Fruit fly (Drosophila melanogaster) whole organism, embryonic: ENCODE data around the gene CG42393.

ENCODE experiments used
- Awh ChIP-seq: fragments of 200-800 bp; sonication (Bioruptor generic); IDR thresholded peaks from 2 replicates; pipeline ENCODE4, ENCODE4 v1.3.6; 2022; ENCODE audit warnings: missing biosample characterization, missing genetic modification characterization
- Blimp-1 ChIP-seq: fragments of 200-800 bp; sonication (Bioruptor generic); optimal IDR thresholded peaks from 3 replicates; lab custom pipeline; 2018; ENCODE audit warnings: missing biosample characterization, missing genetic modification characterization, mild to moderate bottlenecking, moderate library complexity, missing genetic modification reagents
- CG10462 ChIP-seq: fragments of 200-800 bp; sonication (Bioruptor generic); optimal IDR thresholded peaks from 2 replicates; lab custom pipeline; 2016; ENCODE audit warnings: missing biosample characterization, missing genetic modification characterization
- CG10543 ChIP-seq: fragments of 200-800 bp; sonication (Bioruptor generic); optimal IDR thresholded peaks from 3 replicates; lab custom pipeline; 2017; ENCODE audit warnings: missing biosample characterization, mild to moderate bottlenecking, missing genetic modification characterization, moderate library complexity
- CG10979 ChIP-seq: fragments of 200-800 bp; sonication (Bioruptor generic); optimal IDR thresholded peaks from 2 replicates; lab custom pipeline; 2018; ENCODE audit warnings: missing biosample characterization, mild to moderate bottlenecking, missing genetic modification characterization, moderate library complexity
- CG11723 ChIP-seq: fragments of 200-800 bp; sonication (Bioruptor generic); optimal IDR thresholded peaks from 2 replicates; lab custom pipeline; 2017; ENCODE audit warnings: missing biosample characterization, mild to moderate bottlenecking, missing genetic modification characterization
- CG16863 ChIP-seq: fragments of 200-800 bp; sonication (Bioruptor generic); optimal IDR thresholded peaks from 3 replicates; lab custom pipeline; 2016; ENCODE audit warnings: missing biosample characterization, missing genetic modification characterization
- CG17359 ChIP-seq: fragments of 200-800 bp; sonication (Bioruptor generic); optimal IDR thresholded peaks from 3 replicates; lab custom pipeline; 2018; ENCODE audit warnings: missing biosample characterization, mild to moderate bottlenecking, missing genetic modification characterization, moderate library complexity
- CG18011 ChIP-seq: fragments of 200-800 bp; sonication (Bioruptor generic); optimal IDR thresholded peaks from 2 replicates; lab custom pipeline; 2017; ENCODE audit warnings: missing biosample characterization, missing genetic modification characterization, mild to moderate bottlenecking, moderate library complexity, missing genotype
- CG3065 ChIP-seq: fragments of 200-800 bp; sonication (Bioruptor generic); optimal IDR thresholded peaks from 2 replicates; lab custom pipeline; 2016; ENCODE audit warnings: missing biosample characterization, missing genetic modification characterization
- CG3281 ChIP-seq: fragments of 200-800 bp; sonication (Bioruptor generic); optimal IDR thresholded peaks from 3 replicates; lab custom pipeline; 2017; ENCODE audit warnings: missing biosample characterization, mild to moderate bottlenecking, missing genetic modification characterization
- CG4730 ChIP-seq: fragments of 200-800 bp; sonication (Bioruptor generic); IDR thresholded peaks from 2 replicates; pipeline ENCODE4 v1.3.6; 2022; ENCODE audit warnings: missing biosample characterization, missing genetic modification characterization
- CG4820 ChIP-seq: fragments of 200-800 bp; sonication (Bioruptor generic); optimal IDR thresholded peaks from 3 replicates; lab custom pipeline; 2016; ENCODE audit warnings: missing biosample characterization, missing genetic modification characterization
- CG6175 ChIP-seq: fragments of 200-800 bp; sonication (Bioruptor generic); IDR thresholded peaks from 3 replicates; pipeline ENCODE4 v1.3.6; 2022; ENCODE audit warnings: missing biosample characterization, missing genetic modification characterization
- CG6765 ChIP-seq: fragments of 200-800 bp; sonication (Bioruptor generic); optimal IDR thresholded peaks from 3 replicates; lab custom pipeline; 2017; ENCODE audit warnings: missing biosample characterization, mild to moderate bottlenecking, missing genetic modification characterization
- CG8944 ChIP-seq: fragments of 200-800 bp; sonication (Bioruptor generic); optimal IDR thresholded peaks from 3 replicates; lab custom pipeline; 2016; ENCODE audit warnings: missing biosample characterization, missing genetic modification characterization
- CG9876 ChIP-seq: fragments of 200-800 bp; sonication (Bioruptor generic); optimal IDR thresholded peaks from 2 replicates; lab custom pipeline; 2016; ENCODE audit warnings: missing biosample characterization, missing genetic modification characterization
- D19A ChIP-seq: fragments of 200-800 bp; optimal IDR thresholded peaks from 3 replicates; lab custom pipeline; 2019; ENCODE audit warnings: missing biosample characterization, mild to moderate bottlenecking, missing genetic modification characterization, moderate library complexity
- Fer3 ChIP-seq: fragments of 200-800 bp; sonication (Bioruptor generic); optimal IDR thresholded peaks from 2 replicates; lab custom pipeline; 2018; ENCODE audit warnings: missing biosample characterization, mild to moderate bottlenecking, missing genetic modification characterization, moderate library complexity
- H2.0 ChIP-seq: fragments of 200-800 bp; sonication (Bioruptor generic); IDR thresholded peaks from 2 replicates; pipeline ENCODE4 v1.3.6; 2022; ENCODE audit warnings: missing biosample characterization, missing genetic modification characterization
- Hmx ChIP-seq: fragments of 200-800 bp; sonication (Bioruptor generic); optimal IDR thresholded peaks from 2 replicates; lab custom pipeline; 2016; ENCODE audit warnings: missing biosample characterization, missing genetic modification characterization
- Mes4 ChIP-seq: fragments of 200-800 bp; sonication (Bioruptor generic); optimal IDR thresholded peaks from 2 replicates; lab custom pipeline; 2016; ENCODE audit warnings: missing biosample characterization, missing genetic modification characterization
- Nf-YA ChIP-seq: fragments of 200-800 bp; sonication (Bioruptor generic); IDR thresholded peaks from 2 replicates; pipeline ENCODE4 v1.3.6; 2022; ENCODE audit warnings: missing biosample characterization, missing genetic modification characterization
- Oli ChIP-seq: fragments of 200-800 bp; sonication (Bioruptor generic); optimal IDR thresholded peaks from 2 replicates; lab custom pipeline; 2018; ENCODE audit warnings: missing biosample characterization, mild to moderate bottlenecking, missing genetic modification characterization, moderate library complexity
- PHDP ChIP-seq: fragments of 200-800 bp; sonication (Bioruptor generic); optimal IDR thresholded peaks from 3 replicates; lab custom pipeline; 2018; ENCODE audit warnings: missing biosample characterization, mild to moderate bottlenecking, missing genetic modification characterization, moderate library complexity
- YL-1 ChIP-seq: fragments of 200-800 bp; sonication (Bioruptor generic); optimal IDR thresholded peaks from 3 replicates; lab custom pipeline; 2017; ENCODE audit warnings: missing biosample characterization, mild to moderate bottlenecking, missing genetic modification characterization
- amos ChIP-seq: fragments of 200-800 bp; sonication (Bioruptor generic); IDR thresholded peaks from 2 replicates; pipeline ENCODE4 v1.3.6; 2022; ENCODE audit warnings: missing biosample characterization, missing genetic modification characterization; ENCODE audit not compliant: partially characterized antibody
- ase ChIP-seq: fragments of 200-800 bp; sonication (Bioruptor generic); IDR thresholded peaks from 3 replicates; pipeline ENCODE4 v1.3.6; 2022; ENCODE audit warnings: missing biosample characterization, missing genetic modification characterization
- ash1 ChIP-seq: fragments of 200-800 bp; sonication (Bioruptor generic); optimal IDR thresholded peaks from 2 replicates; lab custom pipeline; 2018; ENCODE audit warnings: missing biosample characterization, mild to moderate bottlenecking, missing genetic modification characterization
- bcd ChIP-seq: fragments of 200-800 bp; sonication (Bioruptor generic); optimal IDR thresholded peaks from 2 replicates; lab custom pipeline; 2017; ENCODE audit warnings: missing biosample characterization, mild to moderate bottlenecking, missing genetic modification characterization
- chinmo ChIP-seq: fragments of 200-800 bp; sonication (Bioruptor generic); IDR thresholded peaks from 4 replicates; pipeline ENCODE4 v1.3.6; 2022; ENCODE audit warnings: missing biosample characterization, missing genetic modification characterization; ENCODE audit not compliant: partially characterized antibody
- chm ChIP-seq: fragments of 200-800 bp; sonication (Bioruptor generic); IDR thresholded peaks from 2 replicates; pipeline ENCODE4 v1.3.6; 2022; ENCODE audit warnings: missing biosample characterization, missing genetic modification characterization
- chn ChIP-seq: fragments of 200-800 bp; sonication (Bioruptor generic); optimal IDR thresholded peaks from 2 replicates; lab custom pipeline; 2016; ENCODE audit warnings: missing biosample characterization, missing genetic modification characterization
- fd64A ChIP-seq: fragments of 200-800 bp; sonication (Bioruptor generic); optimal IDR thresholded peaks from 3 replicates; lab custom pipeline; 2018; ENCODE audit warnings: missing biosample characterization, mild to moderate bottlenecking, missing genetic modification characterization
- gcm ChIP-seq: fragments of 200-800 bp; sonication (Bioruptor generic); optimal IDR thresholded peaks from 2 replicates; lab custom pipeline; 2019; ENCODE audit warnings: missing biosample characterization, mild to moderate bottlenecking, missing genetic modification characterization, moderate library complexity
- gfzf ChIP-seq: fragments of 200-800 bp; sonication (Bioruptor generic); optimal IDR thresholded peaks from 2 replicates; lab custom pipeline; 2016; ENCODE audit warnings: missing biosample characterization, mild to moderate bottlenecking, missing genetic modification characterization, moderate library complexity
- grn ChIP-seq: fragments of 200-800 bp; sonication (Bioruptor generic); optimal IDR thresholded peaks from 3 replicates; lab custom pipeline; 2017; ENCODE audit warnings: missing biosample characterization, missing genetic modification characterization
- klu ChIP-seq: fragments of 200-800 bp; sonication (Bioruptor generic); IDR thresholded peaks from 2 replicates; pipeline ENCODE4 v1.3.6; 2022; ENCODE audit warnings: missing biosample characterization, missing genetic modification characterization
- lbe ChIP-seq: fragments of 200-800 bp; sonication (Bioruptor generic); optimal IDR thresholded peaks from 2 replicates; lab custom pipeline; 2016; ENCODE audit warnings: missing biosample characterization, mild to moderate bottlenecking, missing genetic modification characterization
- oc ChIP-seq: fragments of 200-800 bp; sonication (Bioruptor generic); optimal IDR thresholded peaks from 2 replicates; lab custom pipeline; 2018; ENCODE audit warnings: missing biosample characterization, mild to moderate bottlenecking, missing genetic modification characterization, moderate library complexity
- sens ChIP-seq: fragments of 200-800 bp; sonication (Bioruptor generic); peaks from one replicate; lab custom pipeline; 2016; ENCODE audit warnings: missing biosample characterization, missing genetic modification characterization
- so ChIP-seq: fragments of 200-800 bp; sonication (Bioruptor generic); IDR thresholded peaks from 3 replicates; pipeline ENCODE4 v1.3.6; 2022; ENCODE audit warnings: missing biosample characterization, missing genetic modification characterization
- sqz ChIP-seq: fragments of 200-800 bp; sonication (Bioruptor generic); optimal IDR thresholded peaks from 3 replicates; lab custom pipeline; 2018; ENCODE audit warnings: missing biosample characterization, mild to moderate bottlenecking, missing genetic modification characterization
- tna ChIP-seq: fragments of 200-800 bp; sonication (Bioruptor generic); IDR thresholded peaks from 2 replicates; pipeline ENCODE4 v1.3.6; 2022; ENCODE audit warnings: missing biosample characterization, missing genetic modification characterization; ENCODE audit not compliant: partially characterized antibody
- tup ChIP-seq: fragments of 200-800 bp; sonication (Bioruptor generic); optimal IDR thresholded peaks from 2 replicates; lab custom pipeline; 2016; ENCODE audit warnings: missing biosample characterization, mild to moderate bottlenecking, missing genetic modification characterization, moderate library complexity
- unc-4 ChIP-seq: fragments of 200-800 bp; sonication (Bioruptor generic); IDR thresholded peaks from 2 replicates; pipeline ENCODE4 v1.3.6; 2022; ENCODE audit warnings: missing biosample characterization, missing genetic modification characterization; ENCODE audit not compliant: partially characterized antibody
- zen ChIP-seq: fragments of 200-800 bp; sonication (Bioruptor generic); optimal IDR thresholded peaks from 3 replicates; lab custom pipeline; 2018; ENCODE audit warnings: missing biosample characterization, mild to moderate bottlenecking, missing genetic modification characterization, moderate library complexity
- zf30C ChIP-seq: fragments of 200-800 bp; sonication (Bioruptor generic); optimal IDR thresholded peaks from 3 replicates; lab custom pipeline; 2018; ENCODE audit warnings: missing biosample characterization, mild to moderate bottlenecking, missing genetic modification characterization

The CG42393 gene

dm6 chr3L:18005055-18005874 lies 37.3 kb upstream of the CG42393 start (continued):
- TF ChIP-seq D19A (tag; lab: Kevin White, UChicago) (peak; percentile 96), CG10543 (GFP tag; lab: Kevin White, UChicago) (no peak), CG4820 (peak; percentile 92), Mes4 (GFP tag; lab: Kevin White, UChicago) (peak; percentile 79), ash1 (GFP tag; lab: Kevin White, UChicago) (no peak), oc (no peak), unc-4 (no peak), CG8944 (peak; percentile 60), Blimp-1 (GFP tag; lab: Kevin White, UChicago) (peak; percentile 88), zf30C (no peak), zen (peak; percentile 90), PHDP (tag; lab: Kevin White, UChicago) (peak; percentile 75), sens (peak; percentile 99), CG10462 (GFP tag; lab: Kevin White, UChicago) (peak; percentile 79), CG3065 (peak; percentile 57), bcd (peak; percentile 78), CG9876 (peak; percentile 13), Oli (tag; lab: Kevin White, UChicago) (peak; percentile 89), so (GFP tag; lab: Robert Waterston, UW) (0 out of 3 replicates have a peak, but pooled peaks have one; percentile 45), CG10979 (tag; lab: Kevin White, UChicago) (peak; percentile 96), klu (GFP tag; lab: Robert Waterston, UW) (no peak), YL-1 (GFP tag; lab: Kevin White, UChicago) (peak; percentile 46), CG6765 (GFP tag; lab: Kevin White, UChicago) (no peak), ase (GFP tag; lab: Robert Waterston, UW) (no peak), Nf-YA (GFP tag; lab: Robert Waterston, UW) (no peak), grn (GFP tag; lab: Kevin White, UChicago) (peak; percentile 28), chm (GFP tag; lab: Robert Waterston, UW) (no peak), CG6175 (GFP tag; lab: Robert Waterston, UW) (no peak), CG4730 (GFP tag; lab: Robert Waterston, UW) (0 out of 2 replicates have a peak, but pooled peaks have one; percentile 32), lbe (GFP tag; lab: Kevin White, UChicago) (no peak), Hmx (peak; percentile 27), chinmo (peak; percentile 77; the same call in 2 of the 4 replicates), CG3281 (GFP tag; lab: Kevin White, UChicago) (peak; percentile 52), fd64A (GFP tag; lab: Kevin White, UChicago) (peak; percentile 36), CG11723 (GFP tag; lab: Kevin White, UChicago) (peak; percentile 70), CG17359 (tag; lab: Kevin White, UChicago) (peak; percentile 70), chn (peak; percentile 66), CG18011 (GFP tag; lab: Kevin White, UChicago) (peak; percentile 28), sqz (peak; percentile 74), amos (GFP tag; lab: Robert Waterston, UW) (no peak), Fer3 (peak; percentile 30), tup (GFP tag; lab: Kevin White, UChicago) (no peak), Awh (GFP tag; lab: Robert Waterston, UW) (0 out of 2 replicates have a peak, but pooled peaks have one; percentile 28), gcm (GFP tag; lab: Kevin White, UChicago) (peak; percentile 81), tna (GFP tag; lab: Robert Waterston, UW) (0 out of 2 replicates have a peak, but pooled peaks have one; percentile 27), CG16863 (GFP tag; lab: Kevin White, UChicago) (peak; percentile 86), H2.0 (GFP tag; lab: Robert Waterston, UW) (no peak), gfzf (GFP tag; lab: Kevin White, UChicago) (no peak)
